Fruit fly (Drosophila melanogaster): Measurements from ENCODE around the gene CG7523.

DNA sequence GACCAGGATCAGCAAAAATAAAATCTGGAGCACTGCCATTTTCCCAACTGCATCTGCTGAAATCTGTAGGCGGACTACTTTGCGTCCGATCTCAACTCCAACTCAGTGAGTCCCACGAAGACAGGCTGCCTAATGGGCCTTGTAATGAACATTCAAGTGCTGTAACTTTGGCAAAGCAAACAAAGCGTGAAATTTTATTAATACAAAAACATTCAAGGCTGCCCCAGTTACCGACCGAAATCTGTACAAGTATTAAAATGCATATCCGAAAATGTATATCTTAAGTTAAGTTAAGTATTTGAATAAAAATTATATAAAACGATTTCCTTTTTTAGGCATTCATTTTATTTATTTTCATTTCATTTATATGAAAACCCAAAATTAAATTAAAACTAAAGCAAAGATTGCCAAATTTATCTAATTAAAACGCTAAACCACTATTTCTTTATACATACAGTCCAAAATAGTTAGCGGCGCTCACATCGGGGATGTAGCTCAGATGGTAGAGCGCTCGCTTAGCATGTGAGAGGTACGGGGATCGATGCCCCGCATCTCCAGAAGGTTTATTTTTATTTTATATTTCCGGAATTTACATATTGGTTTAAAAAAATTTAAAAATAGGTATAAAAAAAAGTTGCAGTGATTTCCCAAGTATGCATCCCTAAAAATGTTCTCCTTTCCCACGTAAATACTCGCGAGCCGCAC lies 48.5 kb downstream of the CG7523 start, which contains the start of gene CG14323:
- no peak for TF ChIP-seq ttk (optimal IDR thresholded peaks at IDR 0.05)
- TF ChIP-seq psq (optimal IDR thresholded peaks at IDR 0.05), result no peak
